Fruit fly (Drosophila melanogaster): ENCODE data around the gene CG43867.

- TF ChIP-seq Hr96 (GFP tag; optimal IDR thresholded peaks at IDR 0.05): no peak
- TF ChIP-seq Clk (GFP tag; optimal IDR thresholded peaks at IDR 0.05): no peak
- no peak for TF ChIP-seq bab1 (GFP tag; optimal IDR thresholded peaks at IDR 0.05)
- TF ChIP-seq toe (GFP tag; optimal IDR thresholded peaks at IDR 0.05): no peak
- TF ChIP-seq Mnt (GFP tag; optimal IDR thresholded peaks at IDR 0.05): peak; percentile 38
- TF ChIP-seq CG11617 (GFP tag; optimal IDR thresholded peaks at IDR 0.05): no peak
- no peak for TF ChIP-seq CG33017 (tag; optimal IDR thresholded peaks at IDR 0.05)
Observed at dm6 chrX:946162-946561, 18.4 kb upstream of the CG43867 start.

Data from whole organism, adult.